Worm (Caenorhabditis elegans): ENCODE measurements around the gene srj-10.

srj-10 gene

DNA sequence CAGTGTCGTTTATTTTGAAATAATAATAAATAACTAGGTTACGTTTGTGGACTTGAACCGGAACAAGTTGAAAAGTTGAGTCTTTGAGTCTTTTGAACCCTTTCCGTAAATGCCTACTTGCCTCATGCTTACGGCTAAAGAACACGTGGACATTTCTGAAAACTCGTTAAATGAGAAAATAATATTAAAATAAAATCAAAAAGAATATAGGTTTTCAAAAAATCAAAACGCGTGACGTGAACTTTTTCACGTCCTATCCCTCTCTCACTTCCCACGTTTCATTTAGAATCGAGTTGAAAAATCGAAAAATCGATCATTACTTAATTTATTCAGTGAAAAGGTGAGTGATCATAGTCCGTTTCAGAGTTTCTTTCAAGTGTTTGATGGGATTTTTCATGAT, 24.6 kb downstream of the srj-10 start, which contains the start of gene best-12:
best-12 (plus strand) TSS at position 301 of the 400 bp plus-strand sequence.
- no peak for TF ChIP-seq sem-2 (GFP tag; optimal IDR thresholded peaks at IDR 0.05)
- no peak for TF ChIP-seq lsy-2 (tag; optimal IDR thresholded peaks at IDR 0.05)
- no peak for TF ChIP-seq nhr-237 (tag; optimal IDR thresholded peaks at IDR 0.05)
- no peak for TF ChIP-seq unc-62 (GFP tag; optimal IDR thresholded peaks at IDR 0.05)
- TF ChIP-seq mls-2 (tag; optimal IDR thresholded peaks at IDR 0.05) = no peak
- no peak for TF ChIP-seq elt-3 (tag; optimal IDR thresholded peaks at IDR 0.05)
- no peak for TF ChIP-seq mab-5 (tag; optimal IDR thresholded peaks at IDR 0.05)
- TF ChIP-seq lin-13 (tag; optimal IDR thresholded peaks at IDR 0.05) = no peak
- no peak for TF ChIP-seq M03D4.4 (tag; optimal IDR thresholded peaks at IDR 0.05)
- TF ChIP-seq elt-1 (tag; optimal IDR thresholded peaks at IDR 0.05; ENCODE audit: borderline replicate concordance, insufficient read depth) = no peak
- no peak for TF ChIP-seq ham-2 (GFP tag; optimal IDR thresholded peaks at IDR 0.05)
- no peak for TF ChIP-seq ces-1 (GFP tag; optimal IDR thresholded peaks at IDR 0.05)
- no peak for TF ChIP-seq sptf-1 (tag; optimal IDR thresholded peaks at IDR 0.05)
- TF ChIP-seq ceh-43 (GFP tag; optimal IDR thresholded peaks at IDR 0.05) = no peak
- no peak for TF ChIP-seq unc-120 (tag; optimal IDR thresholded peaks at IDR 0.05; ENCODE audit: poor library complexity, severe bottlenecking)
- TF ChIP-seq drap-1 (GFP tag; optimal IDR thresholded peaks at IDR 0.05) = no peak

DNA sequence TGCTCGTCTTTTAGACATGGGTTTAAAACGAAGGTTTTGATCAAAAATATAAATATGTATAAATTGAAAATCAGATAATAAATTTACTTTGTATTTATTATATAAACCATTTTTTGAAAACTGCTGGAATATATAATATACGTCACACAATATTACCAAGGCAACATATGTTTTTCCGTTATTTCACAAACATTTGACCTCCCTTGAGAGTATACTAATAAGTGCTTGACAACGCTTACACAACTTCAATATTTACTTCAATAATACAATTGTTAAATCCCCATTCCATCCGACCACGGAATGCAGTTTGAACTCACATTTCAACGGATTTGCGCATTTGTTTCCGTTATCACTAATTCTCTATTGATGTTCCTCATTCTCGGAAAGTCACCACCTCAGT, 26.2 kb downstream of the srj-10 start, which contains the start of gene str-198:
str-198 (plus strand) TSS at position 301 of the 400 bp plus-strand sequence.
- no peak for TF ChIP-seq elt-3 (tag; optimal IDR thresholded peaks at IDR 0.05)
- no peak for TF ChIP-seq hlh-1 (tag; optimal IDR thresholded peaks at IDR 0.05)
- TF ChIP-seq unc-62 (GFP tag; optimal IDR thresholded peaks at IDR 0.05) = no peak
- no peak for TF ChIP-seq lsy-2 (tag; optimal IDR thresholded peaks at IDR 0.05)
- no peak for TF ChIP-seq pha-4 (tag; optimal IDR thresholded peaks at IDR 0.05)
- no peak for TF ChIP-seq blmp-1 (tag; optimal IDR thresholded peaks at IDR 0.05)
- TF ChIP-seq flh-1 (GFP tag; optimal IDR thresholded peaks at IDR 0.05) = no peak
- TF ChIP-seq nhr-12 (tag; optimal IDR thresholded peaks at IDR 0.05) = no peak

DNA sequence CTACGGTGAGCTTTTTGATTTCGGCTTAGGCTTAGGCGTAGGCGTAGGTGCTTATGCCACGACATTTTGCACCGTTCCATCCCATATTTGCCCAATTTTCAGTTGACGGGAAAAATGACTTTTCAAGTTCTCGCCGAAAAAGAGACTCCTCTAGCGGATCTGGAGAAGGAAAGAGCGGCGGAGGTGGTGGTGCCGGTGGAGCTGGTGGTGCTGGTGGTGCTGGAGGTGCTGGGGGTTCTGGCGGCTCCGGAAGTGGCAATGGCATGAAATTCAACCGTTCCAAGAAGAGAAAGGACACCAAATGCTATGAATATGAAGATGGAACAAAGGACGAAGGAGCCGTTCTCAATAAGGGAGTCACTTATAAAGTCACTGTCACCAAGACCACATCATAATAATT, 26.7 kb downstream of the srj-10 start:
- no peak for TF ChIP-seq M03D4.4 (tag; optimal IDR thresholded peaks at IDR 0.05)
- no peak for TF ChIP-seq nhr-28 (tag; optimal IDR thresholded peaks at IDR 0.05)
- no peak for TF ChIP-seq ham-2 (GFP tag; optimal IDR thresholded peaks at IDR 0.05)
- TF ChIP-seq ceh-43 (GFP tag; optimal IDR thresholded peaks at IDR 0.05) = no peak
- no peak for TF ChIP-seq snpc-4 (tag; optimal IDR thresholded peaks at IDR 0.05)
- TF ChIP-seq lsy-2 (tag; optimal IDR thresholded peaks at IDR 0.05) = no peak
- TF ChIP-seq nhr-2 (tag; optimal IDR thresholded peaks at IDR 0.05) = no peak
- no peak for TF ChIP-seq unc-62 (GFP tag; optimal IDR thresholded peaks at IDR 0.05)
- no peak for TF ChIP-seq drap-1 (GFP tag; optimal IDR thresholded peaks at IDR 0.05)
- TF ChIP-seq ceh-83 (GFP tag; optimal IDR thresholded peaks at IDR 0.05) = no peak
- no peak for TF ChIP-seq nhr-76 (tag; optimal IDR thresholded peaks at IDR 0.05)
- no peak for TF ChIP-seq lin-13 (tag; optimal IDR thresholded peaks at IDR 0.05)

DNA sequence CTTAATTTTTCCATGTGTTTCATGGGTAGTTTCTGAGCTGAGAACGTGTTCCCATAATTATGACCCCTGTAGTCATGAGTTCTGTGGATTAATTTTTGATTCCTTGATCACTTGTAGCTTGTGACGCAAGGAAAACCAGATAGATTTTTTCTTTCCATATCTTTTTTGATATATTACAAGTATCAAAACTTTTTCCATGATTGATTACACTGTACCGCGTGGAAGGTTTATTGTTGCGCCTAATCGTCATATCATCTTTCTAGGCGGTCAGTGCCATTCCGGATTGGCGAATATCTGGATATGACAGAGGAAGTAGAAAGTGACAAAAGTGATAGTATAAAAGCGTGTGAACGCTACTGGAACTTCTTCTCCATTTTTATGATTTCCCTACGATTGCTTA, 27.2 kb downstream of the srj-10 start, which contains the start of gene ZK285.2:
ZK285.2 (plus strand) TSS at position 301 of the 400 bp plus-strand sequence.
- TF ChIP-seq M03D4.4 (tag; optimal IDR thresholded peaks at IDR 0.05) = no peak
- no peak for TF ChIP-seq pha-4 (tag; optimal IDR thresholded peaks at IDR 0.05)
- TF ChIP-seq nhr-237 (tag; optimal IDR thresholded peaks at IDR 0.05) = no peak
- no peak for TF ChIP-seq ceh-43 (GFP tag; optimal IDR thresholded peaks at IDR 0.05)
- TF ChIP-seq nhr-2 (tag; optimal IDR thresholded peaks at IDR 0.05) = no peak
- no peak for TF ChIP-seq bed-3 (GFP tag; optimal IDR thresholded peaks at IDR 0.05)
- TF ChIP-seq drap-1 (GFP tag; optimal IDR thresholded peaks at IDR 0.05) = no peak
- TF ChIP-seq mep-1 (tag; optimal IDR thresholded peaks at IDR 0.05) = no peak
- no peak for TF ChIP-seq ceh-39 (tag; optimal IDR thresholded peaks at IDR 0.05)
- TF ChIP-seq lin-13 (tag; optimal IDR thresholded peaks at IDR 0.05) = no peak
- TF ChIP-seq tbx-8 (GFP tag; optimal IDR thresholded peaks at IDR 0.05) = no peak
- no peak for TF ChIP-seq unc-62 (GFP tag; optimal IDR thresholded peaks at IDR 0.05)
- no peak for TF ChIP-seq ham-2 (GFP tag; optimal IDR thresholded peaks at IDR 0.05)
- TF ChIP-seq mls-2 (tag; optimal IDR thresholded peaks at IDR 0.05) = no peak
- TF ChIP-seq flh-1 (GFP tag; optimal IDR thresholded peaks at IDR 0.05) = no peak
- TF ChIP-seq elt-3 (tag; optimal IDR thresholded peaks at IDR 0.05) = no peak
- TF ChIP-seq blmp-1 (tag; optimal IDR thresholded peaks at IDR 0.05) = no peak
- TF ChIP-seq nhr-28 (tag; optimal IDR thresholded peaks at IDR 0.05) = no peak

DNA sequence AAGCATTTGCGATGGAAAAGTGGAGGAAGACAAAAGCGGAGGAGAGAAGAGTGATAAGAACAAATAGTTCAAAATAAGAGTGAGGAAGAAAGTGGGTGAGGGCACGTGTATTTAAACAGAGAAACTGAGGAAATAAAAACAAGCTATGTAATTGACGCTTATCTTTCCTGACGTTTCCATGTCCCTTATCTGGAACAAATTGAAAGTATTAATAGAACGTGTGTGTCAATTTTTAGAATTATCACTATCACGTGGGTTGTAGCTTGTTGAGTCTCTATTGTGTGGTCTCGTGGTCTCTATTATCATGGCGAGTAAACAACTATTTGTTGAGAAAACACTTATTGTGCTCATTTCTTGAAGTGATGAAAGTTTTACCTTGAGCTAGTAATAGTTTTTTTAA, 27.9 kb downstream of the srj-10 start, which contains the start of gene T10C6.15:
T10C6.15 (minus strand) TSS at position 104 of the 400 bp plus-strand sequence.
- TF ChIP-seq hlh-1 (tag; optimal IDR thresholded peaks at IDR 0.05) = no peak
- TF ChIP-seq lin-13 (tag; optimal IDR thresholded peaks at IDR 0.05) = no peak
- TF ChIP-seq nhr-28 (tag; optimal IDR thresholded peaks at IDR 0.05) = no peak
- no peak for TF ChIP-seq lin-32 (GFP tag; optimal IDR thresholded peaks at IDR 0.05)
- TF ChIP-seq sem-2 (GFP tag; optimal IDR thresholded peaks at IDR 0.05) = no peak
- TF ChIP-seq nhr-76 (tag; optimal IDR thresholded peaks at IDR 0.05) = no peak
- TF ChIP-seq nhr-12 (tag; optimal IDR thresholded peaks at IDR 0.05) = no peak
- no peak for TF ChIP-seq mls-2 (tag; optimal IDR thresholded peaks at IDR 0.05)
- no peak for TF ChIP-seq unc-120 (tag; optimal IDR thresholded peaks at IDR 0.05; ENCODE audit: poor library complexity, severe bottlenecking)
- no peak for TF ChIP-seq nhr-2 (tag; optimal IDR thresholded peaks at IDR 0.05)
- no peak for TF ChIP-seq ceh-43 (GFP tag; optimal IDR thresholded peaks at IDR 0.05)
- no peak for TF ChIP-seq elt-3 (tag; optimal IDR thresholded peaks at IDR 0.05)
- no peak for TF ChIP-seq ceh-83 (GFP tag; optimal IDR thresholded peaks at IDR 0.05)
- no peak for TF ChIP-seq ceh-39 (tag; optimal IDR thresholded peaks at IDR 0.05)
- no peak for TF ChIP-seq pha-4 (tag; optimal IDR thresholded peaks at IDR 0.05)
- no peak for TF ChIP-seq nhr-237 (tag; optimal IDR thresholded peaks at IDR 0.05)
- no peak for TF ChIP-seq unc-39 (tag; optimal IDR thresholded peaks at IDR 0.05)
- TF ChIP-seq M03D4.4 (tag; optimal IDR thresholded peaks at IDR 0.05) = no peak
- no peak for TF ChIP-seq cnd-1 (tag; optimal IDR thresholded peaks at IDR 0.05)
- TF ChIP-seq ham-2 (GFP tag; optimal IDR thresholded peaks at IDR 0.05) = no peak
